Fruit fly (Drosophila melanogaster): ENCODE data around the gene Ugt37A1.
A peak's percentile ranks its signal among the peaks of the same experiment; 100 is the strongest.

The Ugt37A1 gene

dm6 chr2L:20414750-20415211 lies 40.9 kb upstream of the Ugt37A1 start, which contains the start of gene CG10947 (continued):
- TF ChIP-seq Ptx1 (GFP tag; IDR thresholded peaks at IDR 0.05) (peak; percentile 56), nom (GFP tag; optimal IDR thresholded peaks at IDR 0.05) (no peak), crc (GFP tag; optimal IDR thresholded peaks at IDR 0.05) (peak; percentile 64), CG13424 (tag; optimal IDR thresholded peaks at IDR 0.05) (peak; percentile 64), nau (GFP tag; optimal IDR thresholded peaks at IDR 0.05) (peak; percentile 47), scrt (GFP tag; optimal IDR thresholded peaks at IDR 0.05) (no peak), Dll (GFP tag; IDR thresholded peaks at IDR 0.05; ENCODE audit: partially characterized antibody) (peak; percentile 59; the same call in 3 of the 4 replicates), br (optimal IDR thresholded peaks at IDR 0.05) (no peak), CG10209 (GFP tag; optimal IDR thresholded peaks at IDR 0.05) (peak; percentile 58), rib (GFP tag; IDR thresholded peaks at IDR 0.05) (peak; percentile 48; the same call in 1 of the 2 replicates), gsb (GFP tag; IDR thresholded peaks at IDR 0.05) (no peak; the same call in 1 of the 2 replicates), CG17385 (GFP tag; optimal IDR thresholded peaks at IDR 0.05) (peak; percentile 65), h (optimal IDR thresholded peaks at IDR 0.05) (no peak), bsh (GFP tag; optimal IDR thresholded peaks at IDR 0.05) (peak in 1 of 2 experiments; percentile 62), aop (GFP tag; IDR thresholded peaks at IDR 0.05) (no peak), CG6765 (GFP tag; optimal IDR thresholded peaks at IDR 0.05) (peak; percentile 25), CG12769 (tag; optimal IDR thresholded peaks at IDR 0.05) (no peak), CG3995 (GFP tag; optimal IDR thresholded peaks at IDR 0.05) (peak; percentile 14), CG31224 (GFP tag; IDR thresholded peaks at IDR 0.05) (no peak), CG10147 (GFP tag; optimal IDR thresholded peaks at IDR 0.05) (peak; percentile 7), lmd (GFP tag; IDR thresholded peaks at IDR 0.05) (peak; percentile 66), CG11247 (GFP tag; IDR thresholded peaks at IDR 0.05) (peak; percentile 69), CG5953 (GFP tag; IDR thresholded peaks at IDR 0.05) (0 out of 2 replicates have a peak, but pooled peaks have one; percentile 15), CG3281 (GFP tag; optimal IDR thresholded peaks at IDR 0.05) (peak; percentile 50), NC2β (GFP tag; optimal IDR thresholded peaks at IDR 0.05) (peak; percentile 61), Hand (GFP tag; optimal IDR thresholded peaks at IDR 0.05) (peak; percentile 13), Dad (GFP tag; optimal IDR thresholded peaks at IDR 0.05) (peak; percentile 83), ken (GFP tag; IDR thresholded peaks at IDR 0.05) (0 out of 3 replicates have a peak, but pooled peaks have one; percentile 48), run (tag; optimal IDR thresholded peaks at IDR 0.05) (peak; percentile 72), Mes4 (GFP tag; optimal IDR thresholded peaks at IDR 0.05) (peak; percentile 60), CG13296 (GFP tag; optimal IDR thresholded peaks at IDR 0.05) (peak; percentile 64), CG6254 (GFP tag; optimal IDR thresholded peaks at IDR 0.05) (peak; percentile 58), Neu2 (GFP tag; optimal IDR thresholded peaks at IDR 0.05; ENCODE audit: borderline replicate concordance) (peak; percentile 1), lov (optimal IDR thresholded peaks at IDR 0.05) (no peak), lov (GFP tag; IDR thresholded peaks at IDR 0.05) (peak; percentile 70; the same call in 1 of the 3 replicates), tio (GFP tag; optimal IDR thresholded peaks at IDR 0.05) (no peak), CG6854 (GFP tag; optimal IDR thresholded peaks at IDR 0.05) (peak; percentile 29), CG10979 (tag; optimal IDR thresholded peaks at IDR 0.05) (peak; percentile 49), CG12236 (GFP tag; optimal IDR thresholded peaks at IDR 0.05) (peak; percentile 53), row (GFP tag; IDR thresholded peaks at IDR 0.05) (peak; percentile 24; the same call in 1 of the 3 replicates), grn (GFP tag; optimal IDR thresholded peaks at IDR 0.05) (no peak), hth (optimal IDR thresholded peaks at IDR 0.05) (no peak), CG3847 (GFP tag; IDR thresholded peaks at IDR 0.05) (peak; percentile 76), BEAF-32 (GFP tag; optimal IDR thresholded peaks at IDR 0.05) (peak; percentile 70), sr (GFP tag; IDR thresholded peaks at IDR 0.05) (0 out of 3 replicates have a peak, but pooled peaks have one; percentile 29), CG9797 (GFP tag; optimal IDR thresholded peaks at IDR 0.05) (no peak), CG6272 (GFP tag; IDR thresholded peaks at IDR 0.05) (no peak), CG6654 (GFP tag; optimal IDR thresholded peaks at IDR 0.05) (peak; percentile 25), CG1602 (GFP tag; optimal IDR thresholded peaks at IDR 0.05) (peak; percentile 62), CG8388 (GFP tag; optimal IDR thresholded peaks at IDR 0.05) (peak; percentile 45), CG4820 (GFP tag; optimal IDR thresholded peaks at IDR 0.05) (peak; percentile 56)

All from whole organism, embryonic.